Worm (Caenorhabditis elegans): Measurements from ENCODE around the gene pbs-1.

- no peak for TF ChIP-seq pha-4 (tag; optimal IDR thresholded peaks at IDR 0.05)
- no peak for TF ChIP-seq hmg-20 (GFP tag; IDR thresholded peaks at IDR 0.05)
- no peak for TF ChIP-seq Y56A3A.18 (GFP tag; IDR thresholded peaks at IDR 0.05)
- no peak for TF ChIP-seq B0019.2 (GFP tag; conservative IDR thresholded peaks at IDR 0.05)
- TF ChIP-seq Y53F4B.3 (GFP tag; IDR thresholded peaks at IDR 0.05), result no peak
- no peak for TF ChIP-seq madf-3 (GFP tag; IDR thresholded peaks at IDR 0.05)
- no peak for TF ChIP-seq hrde-1 (tag; optimal IDR thresholded peaks at IDR 0.05; ENCODE audit: borderline replicate concordance)
- TF ChIP-seq repo-1 (tag; optimal IDR thresholded peaks at IDR 0.05), result no peak
- no peak for TF ChIP-seq snpc-4 (GFP tag; optimal IDR thresholded peaks at IDR 0.05)
- TF ChIP-seq snpc-4 (tag; optimal IDR thresholded peaks at IDR 0.05), result no peak
- no peak for TF ChIP-seq sdz-38 (tag; optimal IDR thresholded peaks at IDR 0.05)
Observed at ce11 chrIV:1699599-1699998, 9.9 kb downstream of the pbs-1 start, which contains the start of gene bus-2.

Measured in whole organism, young adult.